Fruit fly (Drosophila melanogaster): Measurements from ENCODE around the gene Smyd4-2.

Smyd4-2 gene

dm6 chr3L:12408513-12409320, 7.0 kb upstream of the Smyd4-2 start (continued):
- TF ChIP-seq br (optimal IDR thresholded peaks at IDR 0.05) (no peak), CG17568 (GFP tag; optimal IDR thresholded peaks at IDR 0.05) (no peak), kay (GFP tag; optimal IDR thresholded peaks at IDR 0.05) (peak; percentile 32), CG12659 (GFP tag; optimal IDR thresholded peaks at IDR 0.05) (no peak), fd3F (GFP tag; optimal IDR thresholded peaks at IDR 0.05) (no peak), CG6175 (GFP tag; IDR thresholded peaks at IDR 0.05) (peak; percentile 83), Dad (GFP tag; optimal IDR thresholded peaks at IDR 0.05) (no peak), Mes4 (GFP tag; optimal IDR thresholded peaks at IDR 0.05) (no peak), Camta (GFP tag; optimal IDR thresholded peaks at IDR 0.05) (peak; percentile 26), Lim3 (GFP tag; IDR thresholded peaks at IDR 0.05) (no peak), CG3995 (GFP tag; optimal IDR thresholded peaks at IDR 0.05) (no peak), CG30020 (tag; optimal IDR thresholded peaks at IDR 0.05) (no peak), zen2 (GFP tag; IDR thresholded peaks at IDR 0.05; ENCODE audit: partially characterized antibody) (no peak; the same call in 2 of the 3 replicates), D (optimal IDR thresholded peaks at IDR 0.05) (no peak), D (GFP tag; optimal IDR thresholded peaks at IDR 0.05) (no peak), tin (GFP tag; optimal IDR thresholded peaks at IDR 0.05) (no peak), pho (GFP tag; optimal IDR thresholded peaks at IDR 0.05) (no peak), wek (GFP tag; optimal IDR thresholded peaks at IDR 0.05) (no peak), CG12769 (tag; optimal IDR thresholded peaks at IDR 0.05) (peak; percentile 92), knrl (GFP tag; IDR thresholded peaks at IDR 0.05; ENCODE audit: partially characterized antibody) (no peak), aop (GFP tag; IDR thresholded peaks at IDR 0.05) (no peak), sr (GFP tag; IDR thresholded peaks at IDR 0.05) (peak; percentile 66; the same call in 2 of the 3 replicates), Aef1 (GFP tag; IDR thresholded peaks at IDR 0.05) (no peak; the same call in 2 of the 3 replicates), nau (GFP tag; optimal IDR thresholded peaks at IDR 0.05) (peak; percentile 16), CG16813 (GFP tag; IDR thresholded peaks at IDR 0.05; ENCODE audit: partially characterized antibody) (no peak), E2f2 (GFP tag; IDR thresholded peaks at IDR 0.05) (peak; percentile 12; the same call in 1 of the 2 replicates), Spps (tag; optimal IDR thresholded peaks at IDR 0.05) (no peak), CG6683 (GFP tag; optimal IDR thresholded peaks at IDR 0.05) (no peak), E2f1 (GFP tag; IDR thresholded peaks at IDR 0.05) (peak; percentile 28; the same call in 1 of the 2 replicates), CG9437 (GFP tag; optimal IDR thresholded peaks at IDR 0.05) (no peak), repo (GFP tag; optimal IDR thresholded peaks at IDR 0.05) (no peak), CG18011 (GFP tag; optimal IDR thresholded peaks at IDR 0.05) (no peak), slp2 (GFP tag; optimal IDR thresholded peaks at IDR 0.05) (no peak), CG31441 (GFP tag; IDR thresholded peaks at IDR 0.05) (no peak), Six4 (GFP tag; optimal IDR thresholded peaks at IDR 0.05) (no peak), Dfd (GFP tag; optimal IDR thresholded peaks at IDR 0.05) (no peak), CG33213 (GFP tag; optimal IDR thresholded peaks at IDR 0.05) (no peak), Ssrp (tag; optimal IDR thresholded peaks at IDR 0.05) (no peak), CG2712 (tag; optimal IDR thresholded peaks at IDR 0.05) (no peak), corto (GFP tag; optimal IDR thresholded peaks at IDR 0.05) (no peak), Tbp (GFP tag; optimal IDR thresholded peaks at IDR 0.05) (no peak), seq (GFP tag; IDR thresholded peaks at IDR 0.05) (peak; percentile 60; the same call in 1 of the 2 replicates), Drgx (GFP tag; IDR thresholded peaks at IDR 0.05) (peak; percentile 90), Vsx1 (GFP tag; optimal IDR thresholded peaks at IDR 0.05) (peak; percentile 70), CG13296 (GFP tag; optimal IDR thresholded peaks at IDR 0.05) (peak; percentile 68), Opbp (GFP tag; IDR thresholded peaks at IDR 0.05; ENCODE audit: partially characterized antibody) (peak; percentile 32; the same call in 1 of the 3 replicates), ash1 (GFP tag; optimal IDR thresholded peaks at IDR 0.05) (peak; percentile 5), gcm (GFP tag; optimal IDR thresholded peaks at IDR 0.05) (peak; percentile 49), zen (tag; optimal IDR thresholded peaks at IDR 0.05) (no peak), CG7357 (GFP tag; IDR thresholded peaks at IDR 0.05) (no peak)
